Fruit fly (Drosophila melanogaster) whole organism, embryonic: ENCODE data around the gene dbe.

Source experiments
- Bdp1 ChIP-seq: fragments of 200-800 bp; sonication (Bioruptor generic); optimal IDR thresholded peaks from 3 replicates; lab custom pipeline; 2016; ENCODE audit warnings: missing biosample characterization, missing genetic modification characterization
- Bteb2 ChIP-seq: fragments of 200-800 bp; sonication (Bioruptor generic); optimal IDR thresholded peaks from 2 replicates; lab custom pipeline; 2016; ENCODE audit warnings: missing biosample characterization, missing genetic modification characterization
- CG10209 ChIP-seq: fragments of 200-800 bp; sonication (Bioruptor generic); optimal IDR thresholded peaks from 3 replicates; lab custom pipeline; 2017; ENCODE audit warnings: missing biosample characterization, mild to moderate bottlenecking, missing genetic modification characterization, missing genetic modification reagents
- CG1024 ChIP-seq: fragments of 200-800 bp; sonication (Bioruptor generic); IDR thresholded peaks from 2 replicates; pipeline ENCODE4 v1.3.6; 2022; ENCODE audit warnings: missing biosample characterization, missing genetic modification characterization
- CG11504 ChIP-seq: fragments of 200-800 bp; sonication (Bioruptor generic); optimal IDR thresholded peaks from 3 replicates; lab custom pipeline; 2019; ENCODE audit warnings: missing biosample characterization, mild to moderate bottlenecking, missing genetic modification characterization, moderate library complexity
- CG15479 ChIP-seq: fragments of 200-800 bp; sonication (Bioruptor generic); optimal IDR thresholded peaks from 3 replicates; lab custom pipeline; 2019; ENCODE audit warnings: missing biosample characterization, mild to moderate bottlenecking, missing genetic modification characterization, moderate library complexity
- CG3065 ChIP-seq: fragments of 200-800 bp; sonication (Bioruptor generic); optimal IDR thresholded peaks from 2 replicates; lab custom pipeline; 2016; ENCODE audit warnings: missing biosample characterization, missing genetic modification characterization
- CG31365 ChIP-seq: fragments of 200-800 bp; sonication (Bioruptor generic); optimal IDR thresholded peaks from 2 replicates; lab custom pipeline; 2018; ENCODE audit warnings: missing biosample characterization, mild to moderate bottlenecking, missing genetic modification characterization
- CG3847 ChIP-seq: fragments of 200-800 bp; sonication (Bioruptor generic); IDR thresholded peaks from 2 replicates; pipeline ENCODE4 v1.3.6; 2022; ENCODE audit warnings: missing biosample characterization, missing genetic modification characterization
- CG6175 ChIP-seq: fragments of 200-800 bp; sonication (Bioruptor generic); IDR thresholded peaks from 3 replicates; pipeline ENCODE4 v1.3.6; 2022; ENCODE audit warnings: missing biosample characterization, missing genetic modification characterization
- CG7839 ChIP-seq: fragments of 200-800 bp; sonication (Bioruptor generic); optimal IDR thresholded peaks from 3 replicates; lab custom pipeline; 2018; ENCODE audit warnings: missing biosample characterization, mild to moderate bottlenecking, missing genetic modification characterization, moderate library complexity
- CG8944 ChIP-seq: fragments of 200-800 bp; sonication (Bioruptor generic); optimal IDR thresholded peaks from 3 replicates; lab custom pipeline; 2016; ENCODE audit warnings: missing biosample characterization, missing genetic modification characterization
- Dad ChIP-seq: fragments of 200-800 bp; sonication (Bioruptor generic); optimal IDR thresholded peaks from 3 replicates; lab custom pipeline; 2016; ENCODE audit warnings: missing biosample characterization, missing genetic modification characterization
- Dip3 ChIP-seq: fragments of 200-800 bp; sonication (Bioruptor generic); optimal IDR thresholded peaks from 3 replicates; lab custom pipeline; 2016; ENCODE audit warnings: missing biosample characterization, missing genetic modification characterization
- Doc2 ChIP-seq: fragments of 200-800 bp; sonication (Bioruptor generic); IDR thresholded peaks from 2 replicates; pipeline ENCODE4 v1.3.6; 2022; ENCODE audit warnings: missing biosample characterization, missing genetic modification characterization
- E2f2 ChIP-seq: fragments of 200-800 bp; sonication (Bioruptor generic); IDR thresholded peaks from 2 replicates; pipeline ENCODE4 v1.3.6; 2022; ENCODE audit warnings: missing biosample characterization, missing genetic modification characterization
- Gsc ChIP-seq: fragments of 200-800 bp; sonication (Bioruptor generic); IDR thresholded peaks from 2 replicates; pipeline ENCODE4 v1.3.6; 2022; ENCODE audit warnings: missing biosample characterization, missing genetic modification characterization
- Gug ChIP-seq: fragments of 200-800 bp; sonication (Bioruptor generic); IDR thresholded peaks from 4 replicates; pipeline ENCODE4 v1.3.6; 2022; ENCODE audit warnings: missing biosample characterization, missing genetic modification characterization
- Hmr ChIP-seq: fragments of 200-800 bp; sonication (Bioruptor generic); optimal IDR thresholded peaks from 3 replicates; lab custom pipeline; 2017; ENCODE audit warnings: mild to moderate bottlenecking, missing biosample characterization, missing genetic modification reagents, missing genetic modification characterization
- Hr3 ChIP-seq: fragments of 200-800 bp; sonication (Bioruptor generic); optimal IDR thresholded peaks from 3 replicates; lab custom pipeline; 2016; ENCODE audit warnings: missing biosample characterization, missing genetic modification characterization
- Jarid2 ChIP-seq: fragments of 200-800 bp; sonication (Bioruptor generic); optimal IDR thresholded peaks from 3 replicates; lab custom pipeline; 2017; ENCODE audit warnings: mild to moderate bottlenecking, missing biosample characterization, missing genetic modification reagents, missing genetic modification characterization
- Lpt ChIP-seq: fragments of >200 bp; optimal IDR thresholded peaks from 2 replicates; lab custom pipeline; 2018; ENCODE audit warnings: missing biosample characterization, missing genetic modification characterization
- NC2β ChIP-seq: fragments of 200-800 bp; sonication (Bioruptor generic); optimal IDR thresholded peaks from 2 replicates; lab custom pipeline; 2016; ENCODE audit warnings: missing biosample characterization, missing genetic modification characterization
- PHDP ChIP-seq: fragments of 200-800 bp; sonication (Bioruptor generic); optimal IDR thresholded peaks from 3 replicates; lab custom pipeline; 2018; ENCODE audit warnings: missing biosample characterization, mild to moderate bottlenecking, missing genetic modification characterization, moderate library complexity
- Spps ChIP-seq: fragments of 200-800 bp; sonication (Bioruptor generic); optimal IDR thresholded peaks from 2 replicates; lab custom pipeline; 2018; ENCODE audit warnings: missing biosample characterization, mild to moderate bottlenecking, missing genetic modification characterization
- al ChIP-seq: fragments of 200-800 bp; sonication (Bioruptor generic); IDR thresholded peaks from 2 replicates; pipeline ENCODE4 v1.3.6; 2022; ENCODE audit warnings: missing biosample characterization, missing genetic modification characterization
- az2 ChIP-seq: fragments of 200-800 bp; sonication (Bioruptor generic); optimal IDR thresholded peaks from 3 replicates; lab custom pipeline; 2016; ENCODE audit warnings: missing biosample characterization, missing genetic modification characterization
- bab2 ChIP-seq: fragments of 200-800 bp; sonication (Bioruptor generic); optimal IDR thresholded peaks from 2 replicates; lab custom pipeline; 2016; ENCODE audit warnings: missing biosample characterization, missing genetic modification characterization
- bowl ChIP-seq: fragments of 200-800 bp; sonication (Bioruptor generic); IDR thresholded peaks from 2 replicates; pipeline ENCODE4 v1.3.6; 2022; ENCODE audit warnings: missing biosample characterization, missing genetic modification characterization
- chif ChIP-seq, 2 experiments: fragments of 200-800 bp; sonication (Bioruptor generic); optimal IDR thresholded peaks; 3 replicates each; lab custom pipeline; 2016; ENCODE audit warnings: missing biosample characterization in 2 of 2, missing genetic modification characterization in 2 of 2
- corto ChIP-seq: fragments of 200-800 bp; sonication (Bioruptor generic); optimal IDR thresholded peaks from 2 replicates; lab custom pipeline; 2016; ENCODE audit warnings: missing biosample characterization, mild to moderate bottlenecking, missing genetic modification characterization, moderate library complexity
- crp ChIP-seq, 2 experiments: fragments of 200-800 bp; sonication (Bioruptor generic); optimal IDR thresholded peaks; 2 replicates in 1 of 2; 3 replicates in 1 of 2; lab custom pipeline; 2017; ENCODE audit warnings: missing biosample characterization in 2 of 2, missing genetic modification characterization in 2 of 2, mild to moderate bottlenecking in 1 of 2, moderate library complexity in 1 of 2
- esg ChIP-seq: fragments of 200-800 bp; sonication (Bioruptor generic); conservative IDR thresholded peaks from 2 replicates; pipeline ENCODE4 v1.3.6; 2022; ENCODE audit warnings: missing biosample characterization, missing genetic modification characterization
- eyg ChIP-seq: fragments of 200-800 bp; sonication (Bioruptor generic); optimal IDR thresholded peaks from 3 replicates; lab custom pipeline; 2016; ENCODE audit warnings: missing biosample characterization, missing genetic modification characterization
- fu2 ChIP-seq: fragments of 200-800 bp; sonication (Bioruptor generic); optimal IDR thresholded peaks from 2 replicates; lab custom pipeline; 2016; ENCODE audit warnings: missing biosample characterization, missing genetic modification characterization
- grau ChIP-seq: fragments of 200-800 bp; optimal IDR thresholded peaks from 3 replicates; lab custom pipeline; 2019; ENCODE audit warnings: missing biosample characterization, mild to moderate bottlenecking, missing genetic modification characterization, moderate library complexity
- gsb-n ChIP-seq: fragments of 200-800 bp; sonication (Bioruptor generic); optimal IDR thresholded peaks from 3 replicates; lab custom pipeline; 2018; ENCODE audit warnings: missing biosample characterization, mild to moderate bottlenecking, missing genetic modification characterization
- her ChIP-seq: fragments of 200-800 bp; sonication (Bioruptor generic); optimal IDR thresholded peaks from 2 replicates; lab custom pipeline; 2016; ENCODE audit warnings: missing biosample characterization, missing genetic modification characterization
- ind ChIP-seq: fragments of 200-800 bp; sonication (Bioruptor generic); optimal IDR thresholded peaks from 3 replicates; lab custom pipeline; 2016; ENCODE audit warnings: missing biosample characterization, missing genetic modification characterization
- lov ChIP-seq, 2 experiments: fragments of 200-800 bp in 1 of 2; fragments of >200 bp in 1 of 2; sonication (Bioruptor generic) in 1 of 2; IDR thresholded peaks in 1 of 2; optimal IDR thresholded peaks in 1 of 2; 2 replicates in 1 of 2; 3 replicates in 1 of 2; pipeline versions ENCODE4 v1.3.6 to Lab custom; 2017 to 2022; ENCODE audit warnings: missing biosample characterization in 1 of 2, missing genetic modification characterization in 1 of 2
- nau ChIP-seq: fragments of 200-800 bp; sonication (Bioruptor generic); optimal IDR thresholded peaks from 3 replicates; lab custom pipeline; 2017; ENCODE audit warnings: missing biosample characterization, mild to moderate bottlenecking, missing genetic modification characterization, missing genetic modification reagents
- pfk ChIP-seq: fragments of 200-800 bp; sonication (Bioruptor generic); optimal IDR thresholded peaks from 2 replicates; lab custom pipeline; 2018; ENCODE audit warnings: missing biosample characterization, mild to moderate bottlenecking, missing genetic modification characterization, moderate library complexity
- ranshi ChIP-seq: fragments of 200-800 bp; sonication (Bioruptor generic); IDR thresholded peaks from 2 replicates; pipeline ENCODE4 v1.3.6; 2022; ENCODE audit warnings: missing biosample characterization, missing genetic modification characterization
- sima ChIP-seq: fragments of 200-800 bp; sonication (Bioruptor generic); optimal IDR thresholded peaks from 2 replicates; lab custom pipeline; 2016; ENCODE audit warnings: missing biosample characterization, missing genetic modification characterization
- sna ChIP-seq: fragments of 200-800 bp; sonication (Bioruptor generic); IDR thresholded peaks from 2 replicates; pipeline ENCODE4 v1.3.6; 2022; ENCODE audit warnings: missing biosample characterization, missing genetic modification characterization; ENCODE audit not compliant: partially characterized antibody
- sr ChIP-seq: fragments of 200-800 bp; sonication (Bioruptor generic); IDR thresholded peaks from 3 replicates; pipeline ENCODE4 v1.3.6; 2022; ENCODE audit warnings: missing biosample characterization, missing genetic modification characterization
- tgo ChIP-seq: fragments of 200-800 bp; sonication (Bioruptor generic); IDR thresholded peaks from 3 replicates; pipeline ENCODE4 v1.3.6; 2022; ENCODE audit warnings: missing biosample characterization, missing genetic modification characterization
- toy ChIP-seq: fragments of 200-800 bp; sonication (Bioruptor generic); IDR thresholded peaks from 2 replicates; pipeline ENCODE4 v1.3.6; 2022; ENCODE audit warnings: missing biosample characterization, missing genetic modification characterization
- tx ChIP-seq: fragments of 200-800 bp; sonication (Bioruptor generic); optimal IDR thresholded peaks from 2 replicates; lab custom pipeline; 2016; ENCODE audit warnings: missing biosample characterization, missing genetic modification characterization

dbe gene

dm6 chr2L:856690-857488, 12.8 kb downstream of the dbe start (continued):
- TF ChIP-seq CG15479 (GFP tag; lab: Kevin White, UChicago) = no peak
- TF ChIP-seq CG3847 = peak; percentile 60
- TF ChIP-seq bab2 (GFP tag; lab: Kevin White, UChicago) = peak; percentile 58
- TF ChIP-seq chif (GFP tag; optimal IDR thresholded peaks at IDR 0.05; lab: Kevin White, UChicago) = peak; percentile 53 to 79
- peak; percentile 63 for TF ChIP-seq CG8944 (GFP tag; lab: Kevin White, UChicago)
- TF ChIP-seq crp (GFP tag; optimal IDR thresholded peaks at IDR 0.05; lab: Kevin White, UChicago) = peak in 1 of 2 experiments; percentile 23
- peak; percentile 24 for TF ChIP-seq CG31365 (tag; lab: Kevin White, UChicago)
- peak; percentile 53 for TF ChIP-seq PHDP
- no peak for TF ChIP-seq Doc2
- TF ChIP-seq NC2β (GFP tag; lab: Kevin White, UChicago) = peak; percentile 21
- TF ChIP-seq CG11504 (tag; lab: Kevin White, UChicago) = peak; percentile 86
- no peak for TF ChIP-seq lov (optimal IDR thresholded peaks at IDR 0.05; lab: Kevin White, UChicago)
- TF ChIP-seq lov (GFP tag; IDR thresholded peaks at IDR 0.05; lab: Robert Waterston, UW) = peak; percentile 81
- peak; percentile 73 for TF ChIP-seq grau (tag; lab: Kevin White, UChicago)
- TF ChIP-seq sima (GFP tag; lab: Kevin White, UChicago) = no peak
- 0 out of 2 replicates have a peak, but pooled peaks have one; percentile 37 for TF ChIP-seq al (GFP tag; lab: Robert Waterston, UW)
- peak; percentile 49 for TF ChIP-seq Spps (tag; lab: Kevin White, UChicago)
- no peak for TF ChIP-seq corto (GFP tag; lab: Kevin White, UChicago)
- peak; percentile 71 for TF ChIP-seq Gsc (GFP tag; lab: Robert Waterston, UW)
- peak; percentile 85 for TF ChIP-seq Gug (GFP tag; lab: Robert Waterston, UW)
- TF ChIP-seq CG10209 (GFP tag; lab: Kevin White, UChicago) = peak; percentile 80
- peak; percentile 61 for TF ChIP-seq Hr3 (GFP tag; lab: Kevin White, UChicago)
- peak; percentile 79 for TF ChIP-seq tgo (GFP tag; lab: Robert Waterston, UW)
- peak; percentile 22 for TF ChIP-seq fu2 (GFP tag; lab: Kevin White, UChicago)
- peak; percentile 7 for TF ChIP-seq Dip3 (GFP tag; lab: Kevin White, UChicago)
- no peak for TF ChIP-seq sna
- peak; percentile 66; the same call in 2 of the 3 replicates for TF ChIP-seq sr (GFP tag; lab: Robert Waterston, UW)
- peak; percentile 80 for TF ChIP-seq ind (GFP tag; lab: Kevin White, UChicago)
- TF ChIP-seq toy = no peak
- peak; percentile 58 for TF ChIP-seq Hmr (GFP tag; lab: Kevin White, UChicago)
- peak; percentile 71 for TF ChIP-seq CG1024
- peak; percentile 70 for TF ChIP-seq Dad
- TF ChIP-seq E2f2 (GFP tag; lab: Robert Waterston, UW) = peak; percentile 41; the same call in 1 of the 2 replicates
- TF ChIP-seq gsb-n (tag; lab: Kevin White, UChicago) = peak; percentile 81
- peak; percentile 73 for TF ChIP-seq nau (GFP tag; lab: Kevin White, UChicago)
- peak; percentile 34 for TF ChIP-seq CG3065 (GFP tag; lab: Kevin White, UChicago)
- peak; percentile 50 for TF ChIP-seq Bdp1 (GFP tag; lab: Kevin White, UChicago)
- 0 out of 2 replicates have a peak, but pooled peaks have one; percentile 45 for TF ChIP-seq bowl (GFP tag; lab: Robert Waterston, UW)
- no peak for TF ChIP-seq Lpt
- TF ChIP-seq Jarid2 (GFP tag; lab: Kevin White, UChicago) = peak; percentile 58
- TF ChIP-seq esg = peak; percentile 80
- peak; percentile 29 for TF ChIP-seq eyg (GFP tag; lab: Kevin White, UChicago)
- no peak for TF ChIP-seq pfk
- TF ChIP-seq CG6175 = no peak
- TF ChIP-seq Bteb2 (GFP tag; lab: Kevin White, UChicago) = no peak
- peak; percentile 87 for TF ChIP-seq CG7839 (tag; lab: Kevin White, UChicago)
- TF ChIP-seq ranshi = peak; percentile 84
- TF ChIP-seq her (GFP tag; lab: Kevin White, UChicago) = peak; percentile 53
- peak; percentile 73 for TF ChIP-seq az2 (GFP tag; lab: Kevin White, UChicago)
- TF ChIP-seq tx (GFP tag; lab: Kevin White, UChicago) = peak; percentile 46
